Worm (Caenorhabditis elegans) whole organism, L2 larva: ENCODE data around the gene F47D12.3.
A peak's percentile ranks its signal among the peaks of the same experiment; 100 is the strongest.

Experiments
- C34F6.9 ChIP-seq: fragments of 150-350 bp; optimal IDR thresholded peaks from 2 replicates; lab custom pipeline; 2014; ENCODE audit warnings: missing biosample characterization, missing genetic modification characterization
- F13H6.1 ChIP-seq: sonication (generic microtip); optimal IDR thresholded peaks from 2 replicates; lab custom pipeline; 2016; ENCODE audit warnings: missing genetic modification characterization, missing compliant biosample characterization
- R02D3.7 ChIP-seq: fragments of 150-350 bp; optimal IDR thresholded peaks from 2 replicates; lab custom pipeline; 2014; ENCODE audit warnings: missing biosample characterization, missing genetic modification characterization
- Y55F3AM.14 ChIP-seq: fragments of 200-800 bp; sonication (Bioruptor generic); optimal IDR thresholded peaks from 2 replicates; lab custom pipeline; 2018; ENCODE audit warnings: mild to moderate bottlenecking, missing genetic modification characterization, missing compliant biosample characterization
- ZK546.5 ChIP-seq: sonication (generic microtip); optimal IDR thresholded peaks from 2 replicates; lab custom pipeline; 2017; ENCODE audit warnings: missing biosample characterization, missing genetic modification characterization
- alr-1 ChIP-seq: fragments of 150-350 bp; optimal IDR thresholded peaks from 2 replicates; lab custom pipeline; 2014; ENCODE audit warnings: missing biosample characterization, missing genetic modification characterization
- aly-2 ChIP-seq: fragments of 150-350 bp; optimal IDR thresholded peaks from 2 replicates; lab custom pipeline; 2014; ENCODE audit warnings: missing biosample characterization, missing genetic modification characterization
- ama-1 ChIP-seq: fragments of 150-350 bp; optimal IDR thresholded peaks from 2 replicates; lab custom pipeline; 2018; ENCODE audit warnings: inconsistent platforms
- blmp-1 ChIP-seq: sonication (generic microtip); optimal IDR thresholded peaks from 2 replicates; lab custom pipeline; 2017; ENCODE audit warnings: missing genetic modification characterization, mild to moderate bottlenecking, missing compliant biosample characterization, antibody characterized with exemption, moderate library complexity; ENCODE audit not compliant: insufficient read depth
- ceh-16 ChIP-seq: fragments of 150-350 bp; optimal IDR thresholded peaks from 2 replicates; lab custom pipeline; 2014; ENCODE audit warnings: missing biosample characterization, missing genetic modification characterization
- ceh-82 ChIP-seq: fragments of 150-350 bp; optimal IDR thresholded peaks from 2 replicates; lab custom pipeline; 2014; ENCODE audit warnings: missing biosample characterization, missing genetic modification characterization
- crh-2 ChIP-seq: sonication (generic microtip); optimal IDR thresholded peaks from 2 replicates; lab custom pipeline; 2017; ENCODE audit warnings: missing biosample characterization, missing genetic modification characterization
- dmd-4 ChIP-seq: sonication (generic microtip); optimal IDR thresholded peaks from 2 replicates; lab custom pipeline; 2017; ENCODE audit warnings: missing biosample characterization, missing genetic modification characterization
- egl-27 ChIP-seq: sonication (generic microtip); optimal IDR thresholded peaks from 3 replicates; lab custom pipeline; 2017; ENCODE audit warnings: missing biosample characterization, missing genetic modification reagents, missing genetic modification characterization
- elt-1 ChIP-seq: fragments of 150-350 bp; optimal IDR thresholded peaks from 2 replicates; lab custom pipeline; 2014; ENCODE audit warnings: missing biosample characterization, missing genetic modification characterization
- fos-1 ChIP-seq: fragments of 150-350 bp; optimal IDR thresholded peaks from 2 replicates; lab custom pipeline; 2014; ENCODE audit warnings: missing biosample characterization, missing genetic modification characterization
- gmeb-1 ChIP-seq: fragments of 150-350 bp; optimal IDR thresholded peaks from 2 replicates; lab custom pipeline; 2014; ENCODE audit warnings: missing biosample characterization, missing genetic modification characterization
- lin-13 ChIP-seq: fragments of 150-350 bp; optimal IDR thresholded peaks from 2 replicates; lab custom pipeline; 2014; ENCODE audit warnings: missing biosample characterization, missing genetic modification reagents, missing genetic modification characterization
- lin-39 ChIP-seq: fragments of 150-350 bp; optimal IDR thresholded peaks from 2 replicates; lab custom pipeline; 2014; ENCODE audit warnings: missing biosample characterization, missing genetic modification reagents, missing genetic modification characterization
- lsy-2 ChIP-seq, 2 experiments: fragments of 150-350 bp in 1 of 2; sonication (generic microtip) in 1 of 2; optimal IDR thresholded peaks; 2 replicates each; lab custom pipeline; 2014 to 2017; ENCODE audit warnings: missing biosample characterization in 2 of 2, missing genetic modification characterization in 2 of 2
- mbf-1 ChIP-seq: sonication (generic microtip); optimal IDR thresholded peaks from 2 replicates; lab custom pipeline; 2017; ENCODE audit warnings: missing biosample characterization, missing genetic modification characterization
- mdl-1 ChIP-seq, 2 experiments: fragments of 150-350 bp in 1 of 2; sonication (generic microtip) in 1 of 2; optimal IDR thresholded peaks; 2 replicates each; lab custom pipeline; 2017; ENCODE audit warnings: missing biosample characterization in 2 of 2, missing genetic modification characterization in 2 of 2
- nhr-10 ChIP-seq: sonication (generic microtip); optimal IDR thresholded peaks from 2 replicates; lab custom pipeline; 2017; ENCODE audit warnings: missing biosample characterization, missing genetic modification characterization
- nhr-11 ChIP-seq: fragments of 150-350 bp; optimal IDR thresholded peaks from 2 replicates; lab custom pipeline; 2014; ENCODE audit warnings: missing biosample characterization, missing genetic modification characterization
- nhr-12 ChIP-seq: fragments of 150-350 bp; optimal IDR thresholded peaks from 2 replicates; lab custom pipeline; 2014; ENCODE audit warnings: missing biosample characterization, missing genetic modification characterization
- nhr-129 ChIP-seq: fragments of 150-350 bp; optimal IDR thresholded peaks from 2 replicates; lab custom pipeline; 2014; ENCODE audit warnings: missing biosample characterization, missing genetic modification characterization
- nhr-21 ChIP-seq: fragments of 150-350 bp; optimal IDR thresholded peaks from 2 replicates; lab custom pipeline; 2014; ENCODE audit warnings: missing biosample characterization, missing genetic modification characterization
- nhr-23 ChIP-seq: fragments of 150-350 bp; optimal IDR thresholded peaks from 2 replicates; lab custom pipeline; 2014; ENCODE audit warnings: missing biosample characterization, missing genetic modification reagents, missing genetic modification characterization
- nhr-237 ChIP-seq: fragments of 150-350 bp; optimal IDR thresholded peaks from 2 replicates; lab custom pipeline; 2014; ENCODE audit warnings: missing biosample characterization, missing genetic modification characterization
- nhr-25 ChIP-seq: fragments of 150-350 bp; sonication (generic microtip); optimal IDR thresholded peaks from 3 replicates; lab custom pipeline; 2014; ENCODE audit warnings: missing biosample characterization, missing genetic modification characterization
- nhr-6 ChIP-seq: fragments of 150-350 bp; optimal IDR thresholded peaks from 2 replicates; lab custom pipeline; 2014; ENCODE audit warnings: missing biosample characterization, missing genetic modification characterization
- peb-1 ChIP-seq: fragments of 150-350 bp; optimal IDR thresholded peaks from 2 replicates; lab custom pipeline; 2014; ENCODE audit warnings: missing biosample characterization, missing genetic modification characterization
- sem-4 ChIP-seq: fragments of 150-350 bp; optimal IDR thresholded peaks from 2 replicates; lab custom pipeline; 2014; ENCODE audit warnings: missing biosample characterization, missing genetic modification reagents, missing genetic modification characterization
- skn-1 ChIP-seq: sonication (generic microtip); optimal IDR thresholded peaks from 2 replicates; lab custom pipeline; 2017; ENCODE audit warnings: missing biosample characterization, missing genetic modification characterization
- sma-3 ChIP-seq: sonication (generic microtip); optimal IDR thresholded peaks from 2 replicates; lab custom pipeline; 2016; ENCODE audit warnings: missing genetic modification reagents, missing genetic modification characterization, missing compliant biosample characterization
- sma-9 ChIP-seq, 2 experiments: fragments of 150-350 bp in 1 of 2; sonication (generic microtip) in 1 of 2; optimal IDR thresholded peaks; 2 replicates each; lab custom pipeline; 2014 to 2016; ENCODE audit warnings: missing genetic modification characterization in 2 of 2, mild to moderate bottlenecking in 1 of 2, missing biosample characterization in 1 of 2, missing compliant biosample characterization in 1 of 2, missing genetic modification reagents in 1 of 2, moderate library complexity in 1 of 2
- snpc-4 ChIP-seq: fragments of 150-350 bp; optimal IDR thresholded peaks from 2 replicates; lab custom pipeline; 2014; ENCODE audit warnings: missing biosample characterization, missing genetic modification characterization
- unc-39 ChIP-seq: fragments of 150-350 bp; optimal IDR thresholded peaks from 2 replicates; lab custom pipeline; 2014; ENCODE audit warnings: missing biosample characterization, missing genetic modification characterization
- unc-55 ChIP-seq: fragments of 150-350 bp; sonication (generic microtip); optimal IDR thresholded peaks from 3 replicates; lab custom pipeline; 2014; ENCODE audit warnings: missing biosample characterization, missing genetic modification reagents, missing genetic modification characterization
- zag-1 ChIP-seq: fragments of 150-350 bp; optimal IDR thresholded peaks from 2 replicates; lab custom pipeline; 2014; ENCODE audit warnings: missing biosample characterization, missing genetic modification characterization
- ztf-11 ChIP-seq: sonication (generic microtip); optimal IDR thresholded peaks from 2 replicates; lab custom pipeline; 2017; ENCODE audit warnings: missing biosample characterization, missing genetic modification characterization
- ztf-4 ChIP-seq: fragments of 150-350 bp; optimal IDR thresholded peaks from 2 replicates; lab custom pipeline; 2014; ENCODE audit warnings: missing biosample characterization, missing genetic modification characterization

Gene F47D12.3

ce11 chrIII:6297599-6297998 is 662 bp upstream of the F47D12.3 start:
- no peak for TF ChIP-seq aly-2 (tag; lab: Kevin White, UChicago)
- TF ChIP-seq nhr-23 (tag; lab: Kevin White, UChicago), result no peak
- no peak for TF ChIP-seq unc-39 (tag; lab: Kevin White, UChicago)
- TF ChIP-seq gmeb-1 (tag; lab: Kevin White, UChicago), result no peak
- no peak for TF ChIP-seq blmp-1
- TF ChIP-seq unc-55 (GFP tag; lab: Kevin White, UChicago), result peak; percentile 77
- TF ChIP-seq lsy-2 (tag; optimal IDR thresholded peaks at IDR 0.05; lab: Kevin White, UChicago), result no peak
- TF ChIP-seq zag-1 (tag; lab: Kevin White, UChicago), result peak; percentile 27
- no peak for TF ChIP-seq F13H6.1
- no peak for TF ChIP-seq peb-1
- TF ChIP-seq Y55F3AM.14 (GFP tag; lab: Kevin White, UChicago), result no peak
- no peak for TF ChIP-seq ceh-82 (tag; lab: Kevin White, UChicago)
- TF ChIP-seq nhr-10 (tag; lab: Kevin White, UChicago), result no peak
- TF ChIP-seq lin-13 (GFP tag; lab: Kevin White, UChicago), result no peak

DNA sequence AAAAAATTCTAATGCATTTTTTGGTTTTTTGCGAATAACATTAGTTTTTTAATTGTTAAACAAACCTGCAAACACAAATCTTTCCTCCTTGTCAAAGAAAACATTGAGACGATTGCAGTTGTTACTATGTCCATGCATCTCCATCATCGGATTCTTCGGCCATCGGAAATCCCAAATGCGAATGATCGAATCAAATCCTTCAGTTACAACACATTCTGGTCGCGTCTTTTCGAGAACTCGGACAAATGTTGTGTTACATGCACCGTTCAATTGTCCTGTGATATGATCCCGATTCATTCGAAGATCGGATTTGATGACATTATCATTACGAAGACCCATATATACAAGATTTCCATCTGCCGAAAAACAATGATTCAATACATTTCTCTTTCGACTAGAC is 2.0 kb downstream of the F47D12.3 start:
- TF ChIP-seq dmd-4 (tag; lab: Kevin White, UChicago), result no peak
- TF ChIP-seq unc-39 (tag; lab: Kevin White, UChicago), result no peak
- TF ChIP-seq ztf-11 (tag; lab: Kevin White, UChicago), result no peak
- no peak for TF ChIP-seq elt-1 (tag; lab: Kevin White, UChicago)
- TF ChIP-seq blmp-1, result no peak
- no peak for TF ChIP-seq peb-1
- no peak for TF ChIP-seq sma-9 (GFP tag; optimal IDR thresholded peaks at IDR 0.05; lab: Kevin White, UChicago)
- TF ChIP-seq sma-9 (tag; optimal IDR thresholded peaks at IDR 0.05; lab: Kevin White, UChicago), result no peak
- no peak for TF ChIP-seq nhr-10 (tag; lab: Kevin White, UChicago)
- no peak for TF ChIP-seq R02D3.7
- TF ChIP-seq mbf-1 (tag; lab: Kevin White, UChicago), result no peak
- no peak for TF ChIP-seq mdl-1 (tag; optimal IDR thresholded peaks at IDR 0.05; lab: Kevin White, UChicago)
- no peak for TF ChIP-seq ZK546.5 (tag; lab: Kevin White, UChicago)
- no peak for TF ChIP-seq ztf-4
- TF ChIP-seq skn-1 (tag; lab: Kevin White, UChicago), result no peak
- no peak for TF ChIP-seq F13H6.1

DNA sequence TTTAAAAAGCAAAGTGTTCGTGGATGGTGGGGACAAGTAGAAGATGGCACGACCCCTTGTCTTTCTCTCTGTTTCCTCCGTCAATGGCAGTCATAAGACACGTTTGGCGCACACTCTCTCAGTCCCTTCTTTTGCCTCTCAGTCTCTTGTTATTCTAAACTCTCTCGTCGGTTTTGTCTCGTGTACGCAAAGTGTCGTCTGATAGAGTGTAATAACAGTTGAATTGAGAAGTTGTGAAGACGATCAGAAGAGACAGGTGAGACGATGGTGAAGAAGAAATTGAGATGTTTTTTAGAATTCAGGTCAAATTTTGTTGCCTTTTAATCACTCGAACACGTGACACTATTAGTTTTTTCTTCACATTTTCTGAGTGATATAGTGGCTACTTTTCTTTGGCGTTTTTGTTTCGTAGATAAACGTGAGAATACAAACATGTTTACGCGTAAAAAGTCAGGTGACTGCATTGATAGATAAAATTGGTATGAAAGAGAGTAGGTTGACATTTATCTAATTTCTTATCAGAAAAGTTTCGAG is 4.9 kb downstream of the F47D12.3 start, which contains the start of gene F47D12.9:
F47D12.9 (minus strand) TSS at position 267 of the 534 bp plus-strand sequence.
- TF ChIP-seq F13H6.1 (peak; percentile 68), sma-3 (peak; percentile 89), mdl-1 (tag; optimal IDR thresholded peaks at IDR 0.05; lab: Kevin White, UChicago) (peak; percentile 4 to 80), zag-1 (tag; lab: Kevin White, UChicago) (peak; percentile 52), egl-27 (tag; lab: Kevin White, UChicago) (peak; percentile 25), Y55F3AM.14 (GFP tag; lab: Kevin White, UChicago) (no peak), ama-1 (lab: Kevin White, UChicago) (peak; percentile 56), peb-1 (no peak), ceh-16 (tag; lab: Kevin White, UChicago) (no peak), sem-4 (tag; lab: Kevin White, UChicago) (peak; percentile 82), nhr-21 (tag; lab: Kevin White, UChicago) (peak; percentile 85), nhr-25 (tag; lab: Kevin White, UChicago) (peak; percentile 87), nhr-237 (no peak), blmp-1 (peak; percentile 61), C34F6.9 (peak; percentile 93), lin-13 (GFP tag; lab: Kevin White, UChicago) (peak; percentile 36), nhr-129 (tag; lab: Kevin White, UChicago) (peak; percentile 93), fos-1 (tag; lab: Kevin White, UChicago) (peak; percentile 43), snpc-4 (tag; lab: Kevin White, UChicago) (no peak), nhr-12 (tag; lab: Kevin White, UChicago) (no peak), unc-55 (GFP tag; lab: Kevin White, UChicago) (peak; percentile 72), sma-9 (GFP tag; optimal IDR thresholded peaks at IDR 0.05; lab: Kevin White, UChicago) (peak; percentile 54), sma-9 (tag; optimal IDR thresholded peaks at IDR 0.05; lab: Kevin White, UChicago) (no peak), nhr-11 (tag; lab: Kevin White, UChicago) (no peak), lsy-2 (tag; optimal IDR thresholded peaks at IDR 0.05; lab: Kevin White, UChicago) (peak; percentile 56 to 85), ztf-4 (peak; percentile 49), gmeb-1 (tag; lab: Kevin White, UChicago) (peak; percentile 51), nhr-6 (tag; lab: Kevin White, UChicago) (peak; percentile 69), crh-2 (tag; lab: Kevin White, UChicago) (peak; percentile 86), lin-39 (tag; lab: Kevin White, UChicago) (no peak), alr-1 (tag; lab: Kevin White, UChicago) (no peak), nhr-23 (tag; lab: Kevin White, UChicago) (no peak)
- TF ChIP-seq, all 48 proteins: peak for 21
